Worm (Caenorhabditis elegans) whole organism, dauer: Measurements from ENCODE around the gene C09H5.7.

Experiments
- unc-62 ChIP-seq: sonication (generic microtip); optimal IDR thresholded peaks from 2 replicates; lab custom pipeline; 2017; ENCODE audit warnings: missing biosample characterization, missing genetic modification reagents, missing genetic modification characterization

Gene C09H5.7

DNA sequence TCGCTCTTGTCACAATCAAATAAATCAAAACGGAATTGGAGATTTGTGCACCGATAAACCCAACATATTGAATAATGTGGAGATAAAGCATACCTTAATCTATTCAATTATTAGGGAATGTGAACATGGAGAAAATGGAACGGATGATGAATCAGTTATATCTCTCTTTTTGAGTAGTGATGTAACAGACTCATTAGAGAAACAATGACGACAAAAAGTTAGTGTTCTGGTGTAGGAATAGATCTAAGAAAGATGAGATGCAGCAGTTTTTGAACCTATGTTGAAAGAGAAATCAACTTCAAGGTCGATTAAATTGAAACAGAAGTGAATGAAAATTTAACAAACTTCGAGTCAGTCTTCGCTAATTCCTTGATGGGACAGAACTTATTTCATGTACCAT, 10.3 kb upstream of the C09H5.7 start, which contains the start of gene str-146:
str-146 (minus strand) TSS at position 101 of the 400 bp plus-strand sequence.
- TF ChIP-seq unc-62 (GFP tag; lab: Kevin White, UChicago) = no peak

DNA sequence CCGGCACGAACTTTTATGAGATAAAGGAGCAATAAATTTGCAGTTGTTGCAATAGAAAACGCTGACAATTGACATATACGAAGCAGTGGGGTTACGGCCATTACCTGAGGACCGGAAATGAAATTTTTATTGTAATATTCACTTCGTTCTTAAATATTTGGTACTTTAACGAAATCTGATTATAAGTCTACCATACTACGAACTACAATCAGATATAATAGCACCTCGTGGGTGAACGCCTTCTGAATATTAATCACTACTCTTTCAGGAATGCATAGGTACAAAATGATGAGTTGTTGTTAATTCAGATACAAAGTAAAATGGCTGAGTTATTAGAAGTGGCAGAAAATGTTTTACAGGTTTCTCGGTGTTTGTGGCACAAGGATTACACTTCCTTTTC, 7.3 kb upstream of the C09H5.7 start, which contains the start of gene str-129:
str-129 (minus strand) TSS at position 101 of the 400 bp plus-strand sequence.
- TF ChIP-seq unc-62 (GFP tag; lab: Kevin White, UChicago) = no peak

DNA sequence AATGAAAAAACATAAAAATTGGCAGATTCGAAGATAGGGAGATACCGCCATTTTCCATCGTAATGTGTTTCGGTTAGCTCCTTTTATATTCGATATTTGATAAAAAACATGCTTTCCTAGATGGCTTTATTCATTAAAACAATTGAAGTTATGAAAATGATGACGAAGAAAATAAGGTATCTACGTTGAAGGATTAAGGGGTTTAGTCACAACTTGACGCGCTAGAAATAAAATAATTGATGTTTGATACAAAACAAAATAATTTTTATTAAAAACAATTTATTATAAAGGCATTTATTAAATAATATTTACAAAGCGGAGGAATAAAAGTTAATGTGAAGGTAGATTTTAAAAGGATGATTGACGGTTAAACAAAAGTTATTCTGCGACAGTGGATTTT, 5.6 kb upstream of the C09H5.7 start, which contains the start of gene str-130:
str-130 (minus strand) TSS at position 101 of the 400 bp plus-strand sequence.
- no peak for TF ChIP-seq unc-62 (GFP tag; lab: Kevin White, UChicago)

DNA sequence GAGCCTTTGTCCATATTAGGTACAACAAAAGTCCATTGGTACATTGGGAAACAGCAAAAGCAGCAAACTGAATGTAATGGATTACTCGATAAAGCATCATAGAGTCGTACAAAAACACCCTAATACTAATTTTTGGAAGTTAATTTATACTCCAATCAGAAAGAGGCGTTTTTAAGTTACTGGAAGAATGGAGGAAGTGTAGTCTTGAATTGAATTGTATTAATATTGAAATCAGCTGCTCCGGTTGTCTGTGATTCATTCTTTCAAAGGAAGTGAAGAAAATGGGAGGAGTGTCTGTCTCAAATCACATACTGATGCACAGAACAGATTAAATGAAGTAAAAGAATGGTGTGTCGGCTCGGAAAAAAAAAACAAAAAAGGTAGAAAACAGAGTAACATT, 3.5 kb downstream of the C09H5.7 start, which contains the start of gene str-131:
str-131 (minus strand) TSS at position 101 of the 400 bp plus-strand sequence.
- TF ChIP-seq unc-62 (GFP tag; lab: Kevin White, UChicago) = no peak

DNA sequence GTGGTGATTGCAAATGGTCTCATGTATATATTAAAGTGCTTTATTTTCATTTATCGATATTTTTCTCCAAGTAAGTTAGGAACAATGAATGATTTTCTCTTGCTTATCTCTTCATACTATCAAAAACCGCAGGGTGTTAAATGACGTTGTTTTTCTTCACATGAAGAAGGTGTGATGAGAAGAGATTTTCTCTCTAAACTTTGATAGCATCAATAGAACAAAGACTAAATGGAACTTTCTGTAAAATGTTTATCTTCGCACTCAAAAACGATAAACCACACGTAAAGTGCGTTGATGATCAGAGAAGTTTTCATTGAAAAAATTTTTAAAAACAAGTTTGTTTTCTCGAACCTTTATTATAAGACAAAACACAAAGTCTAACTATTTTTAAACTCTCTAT, 5.2 kb downstream of the C09H5.7 start:
- no peak for TF ChIP-seq unc-62 (GFP tag; lab: Kevin White, UChicago)

DNA sequence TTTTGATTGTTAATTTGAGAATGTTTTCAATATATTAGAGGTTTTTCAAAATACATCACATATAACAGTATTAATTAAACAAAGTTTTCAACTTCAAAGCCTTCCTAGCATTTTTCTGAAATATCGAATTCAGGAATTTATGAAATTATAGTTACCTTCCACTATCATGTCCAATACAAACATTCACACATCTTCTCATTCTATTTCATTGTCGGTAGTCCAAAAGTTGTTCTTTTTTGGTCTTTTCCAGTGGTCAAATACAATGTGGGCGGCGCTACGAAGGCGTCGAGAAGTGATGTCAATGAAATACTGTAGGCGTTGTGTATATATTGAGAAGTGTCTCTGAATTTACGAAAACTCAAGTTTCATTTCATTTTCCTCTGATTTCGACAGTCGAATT, 9.3 kb downstream of the C09H5.7 start, which contains the start of gene catp-3:
catp-3 (plus strand) TSS at position 301 of the 400 bp plus-strand sequence.
- no peak for TF ChIP-seq unc-62 (GFP tag; lab: Kevin White, UChicago)

DNA sequence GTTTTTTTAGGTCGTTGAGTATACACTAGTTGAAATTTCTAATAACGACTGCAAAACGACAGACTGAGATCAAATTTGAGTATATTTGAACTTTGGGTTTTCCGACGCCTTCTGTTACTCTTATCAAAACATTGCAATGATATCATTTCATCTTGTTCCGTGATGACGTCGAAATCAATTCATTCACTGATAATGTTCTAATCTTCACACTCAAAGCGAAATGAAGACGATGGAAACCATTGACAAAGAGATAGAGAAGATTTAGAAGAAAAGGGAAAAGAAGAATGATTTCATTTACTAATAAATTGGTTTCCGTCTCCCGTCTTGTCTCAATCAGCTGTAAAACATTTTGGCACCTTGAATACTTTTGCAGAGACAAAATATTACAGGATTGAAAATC, 11.9 kb downstream of the C09H5.7 start:
- no peak for TF ChIP-seq unc-62 (GFP tag; lab: Kevin White, UChicago)

DNA sequence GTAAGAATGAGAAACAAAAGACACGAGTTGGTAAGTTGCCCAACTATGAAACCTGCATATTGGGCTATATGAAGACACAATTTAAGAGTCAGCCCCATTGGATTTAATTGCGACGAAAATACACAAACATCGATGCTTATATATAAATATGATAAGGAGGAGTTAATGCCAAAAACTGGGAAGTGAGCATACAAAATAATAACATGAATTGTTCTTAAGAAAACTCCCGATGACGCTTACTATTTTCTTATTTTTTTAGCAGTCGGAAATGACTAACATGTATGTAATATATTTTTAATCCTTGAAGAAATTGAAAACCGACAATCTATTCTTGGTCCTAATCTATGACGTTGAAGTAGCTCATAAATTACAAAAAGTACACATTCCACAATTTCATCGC, 13.0 kb downstream of the C09H5.7 start, which contains the start of gene str-144:
str-144 (minus strand) TSS at position 101 of the 400 bp plus-strand sequence.
- no peak for TF ChIP-seq unc-62 (GFP tag; lab: Kevin White, UChicago)

DNA sequence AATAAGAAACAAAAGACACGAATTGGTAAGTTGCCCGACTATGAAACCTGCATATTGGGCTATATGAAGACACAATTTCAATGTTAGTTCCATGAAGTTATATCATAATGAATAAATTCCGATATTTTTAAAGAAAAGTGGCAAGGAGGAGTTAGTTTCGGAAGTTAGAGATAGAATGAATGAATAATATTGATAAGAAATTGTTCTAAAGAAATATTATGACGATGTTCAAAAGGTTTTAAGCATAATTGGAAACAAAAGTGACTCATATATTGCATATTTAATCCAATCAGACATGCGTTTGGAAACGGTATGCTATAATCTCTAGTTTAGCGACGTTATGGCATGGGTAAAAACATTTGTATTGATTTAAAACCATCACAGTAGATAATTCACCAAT, 15.4 kb downstream of the C09H5.7 start, which contains the start of gene str-143:
str-143 (minus strand) TSS at position 101 of the 400 bp plus-strand sequence.
- no peak for TF ChIP-seq unc-62 (GFP tag; lab: Kevin White, UChicago)

DNA sequence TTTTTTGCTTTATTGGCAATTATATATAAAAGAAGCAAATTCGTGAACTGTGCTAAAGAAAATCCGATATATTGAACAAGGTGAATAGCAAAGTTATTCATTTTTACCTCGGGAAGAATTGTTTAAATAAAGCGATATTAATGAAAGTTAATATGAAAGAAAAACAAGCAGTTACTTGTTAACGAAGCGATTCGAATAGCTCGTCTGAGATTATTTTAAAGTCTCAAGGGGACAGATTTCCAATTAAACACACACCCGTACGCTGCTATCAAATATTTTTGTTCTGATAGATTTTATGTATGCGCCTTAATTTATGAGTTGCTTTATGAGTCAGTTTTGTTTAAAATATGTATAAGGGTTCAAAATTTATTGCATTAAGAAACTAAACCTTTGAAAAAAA, 17.2 kb downstream of the C09H5.7 start, which contains the start of gene str-140:
str-140 (minus strand) TSS at position 101 of the 400 bp plus-strand sequence.
- no peak for TF ChIP-seq unc-62 (GFP tag; lab: Kevin White, UChicago)

DNA sequence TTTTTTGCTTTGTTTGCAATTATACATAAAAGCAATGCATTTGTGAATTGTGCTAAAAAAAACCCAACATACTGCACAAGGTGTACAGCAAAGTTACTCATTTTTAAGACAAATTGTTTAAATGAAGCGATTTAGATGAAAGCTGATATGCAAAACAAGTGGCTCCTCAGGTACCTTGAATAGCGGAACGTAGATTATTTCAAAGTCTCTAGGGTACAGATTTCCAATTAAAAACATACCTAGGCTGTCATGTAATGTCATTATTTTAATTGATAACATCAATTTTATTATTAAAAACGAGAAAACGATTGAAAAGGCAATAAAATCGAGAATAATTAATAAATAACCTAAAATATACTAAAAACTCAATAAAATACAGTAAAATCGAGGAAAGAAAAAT, 23.0 kb downstream of the C09H5.7 start, which contains the start of gene str-139:
str-139 (minus strand) TSS at position 101 of the 400 bp plus-strand sequence.
- TF ChIP-seq unc-62 (GFP tag; lab: Kevin White, UChicago) = no peak

DNA sequence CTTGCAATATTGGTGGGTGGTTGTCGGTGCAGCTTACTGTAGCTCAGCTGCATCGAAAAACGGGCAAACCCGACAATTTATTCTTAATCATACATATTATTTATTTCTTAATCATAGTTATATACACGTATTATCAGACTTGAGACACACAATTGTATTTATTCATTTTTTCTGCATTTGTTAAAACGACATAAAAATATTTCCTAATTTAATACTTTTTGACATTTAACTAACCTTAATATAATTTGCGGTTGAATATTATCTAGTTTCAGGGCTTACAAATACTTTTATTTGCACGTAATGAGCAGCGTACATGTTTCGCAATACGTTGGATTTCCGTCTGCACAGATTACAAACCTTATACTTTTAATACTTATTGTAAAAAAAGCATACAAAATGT, 26.7 kb downstream of the C09H5.7 start, which contains the start of gene str-138:
str-138 (plus strand) TSS at position 301 of the 400 bp plus-strand sequence.
- TF ChIP-seq unc-62 (GFP tag; lab: Kevin White, UChicago) = no peak

DNA sequence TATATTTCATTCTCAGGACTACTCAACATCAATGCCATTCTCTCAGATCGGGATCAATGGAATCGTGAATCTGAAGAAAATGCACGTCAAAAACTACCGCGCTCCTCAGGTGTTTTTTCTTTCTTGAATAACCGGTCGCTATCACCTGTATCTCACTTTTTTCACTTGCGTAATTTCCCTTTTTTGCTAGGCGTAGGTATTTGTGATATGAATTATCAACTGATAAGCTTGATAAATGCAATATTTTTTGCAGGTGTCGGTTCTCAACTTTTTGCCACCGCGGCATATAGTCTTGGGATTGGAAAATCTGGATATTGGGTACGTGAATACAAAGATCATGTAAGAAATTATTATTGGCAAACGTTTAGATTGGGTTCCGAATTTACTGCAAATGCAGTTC, 29.9 kb downstream of the C09H5.7 start:
- no peak for TF ChIP-seq unc-62 (GFP tag; lab: Kevin White, UChicago)

DNA sequence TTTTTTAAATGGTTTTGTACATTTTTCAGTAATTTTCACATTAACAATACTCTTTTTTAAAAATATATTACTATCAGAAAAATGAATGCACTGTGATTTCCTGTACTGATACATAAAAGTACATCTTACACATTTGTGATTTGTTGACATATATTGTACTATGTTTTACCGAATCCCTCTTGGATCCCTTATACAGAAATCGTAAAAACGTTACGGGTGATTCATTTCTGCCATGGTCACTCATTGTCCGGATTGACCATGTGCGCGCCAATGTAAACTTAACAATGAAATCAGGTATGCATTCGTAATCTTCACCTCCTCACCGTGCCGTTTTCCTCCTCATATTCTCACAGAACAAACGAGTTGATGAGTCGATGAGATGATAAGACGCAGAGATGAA, 30.9 kb downstream of the C09H5.7 start, which contains the start of gene ZC513.2:
ZC513.2 (plus strand) TSS at position 301 of the 400 bp plus-strand sequence.
- TF ChIP-seq unc-62 (GFP tag; lab: Kevin White, UChicago) = no peak

DNA sequence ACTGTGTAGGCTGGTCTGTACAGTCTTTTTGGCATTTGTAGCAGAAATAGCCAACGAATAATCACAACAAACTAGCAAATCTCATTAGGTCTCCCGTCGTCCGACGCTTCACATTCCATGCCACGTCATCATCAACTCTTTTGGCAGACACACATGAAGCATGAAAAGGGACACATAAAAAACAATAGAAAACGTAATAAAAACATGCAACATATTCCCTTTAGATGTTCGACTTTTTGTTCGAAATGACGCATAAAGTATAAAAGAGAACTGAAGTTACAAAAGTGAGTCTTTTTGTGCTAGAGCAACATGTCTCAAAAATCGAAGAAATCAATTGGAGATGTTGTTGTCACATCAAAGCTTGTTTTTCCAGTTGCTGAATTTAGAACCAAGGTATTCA, 33.2 kb downstream of the C09H5.7 start, which contains the start of gene sth-1:
sth-1 (plus strand) TSS at position 301 of the 400 bp plus-strand sequence.
- no peak for TF ChIP-seq unc-62 (GFP tag; lab: Kevin White, UChicago)

DNA sequence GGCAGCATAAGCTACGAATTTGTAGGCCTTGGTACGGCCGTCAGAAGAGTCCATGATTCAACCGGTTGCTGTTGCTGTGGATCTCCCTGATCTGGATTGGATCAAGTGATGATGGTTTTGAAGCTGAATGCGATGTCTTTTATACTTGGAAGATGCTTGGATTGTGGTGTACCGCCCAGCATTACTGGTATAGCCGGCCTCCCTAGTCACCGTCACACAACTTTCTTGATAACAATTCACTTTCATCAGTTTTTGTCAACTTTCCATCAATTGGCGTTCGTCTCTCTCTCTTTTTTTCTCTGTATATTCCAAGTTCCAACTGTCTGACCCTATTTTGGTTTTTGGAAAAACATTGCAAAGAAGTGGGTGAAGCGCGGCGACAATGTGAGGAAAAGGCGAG, 34.2 kb downstream of the C09H5.7 start, which contains the start of gene col-43:
col-43 (minus strand) TSS at position 101 of the 400 bp plus-strand sequence.
- no peak for TF ChIP-seq unc-62 (GFP tag; lab: Kevin White, UChicago)
